Fruit fly (Drosophila melanogaster) whole organism, embryonic: Measurements from ENCODE around the gene CG15358.
A peak's percentile ranks its signal among the peaks of the same experiment; 100 is the strongest.

ENCODE experiments used
- Ada2b ChIP-seq: fragments of 200-800 bp; sonication (Bioruptor generic); IDR thresholded peaks from 2 replicates; pipeline ENCODE4 v1.3.6; 2022; ENCODE audit warnings: missing biosample characterization, missing genetic modification characterization
- Asciz ChIP-seq: fragments of 200-800 bp; sonication (Bioruptor generic); optimal IDR thresholded peaks from 2 replicates; lab custom pipeline; 2017; ENCODE audit warnings: missing biosample characterization, mild to moderate bottlenecking, missing genetic modification characterization, missing genetic modification reagents
- C15 ChIP-seq: fragments of 200-800 bp; sonication (Bioruptor generic); IDR thresholded peaks from 3 replicates; pipeline ENCODE4 v1.3.6; 2022; ENCODE audit warnings: missing biosample characterization, missing genetic modification characterization
- CG11456 ChIP-seq: fragments of 200-800 bp; sonication (Bioruptor generic); IDR thresholded peaks from 3 replicates; pipeline ENCODE4 v1.3.6; 2022; ENCODE audit warnings: missing biosample characterization, missing genetic modification characterization
- CG1233 ChIP-seq: fragments of 200-800 bp; sonication (Bioruptor generic); optimal IDR thresholded peaks from 4 replicates; lab custom pipeline; 2018; ENCODE audit warnings: missing biosample characterization, mild to moderate bottlenecking, missing genetic modification characterization
- CG12744 ChIP-seq: fragments of 200-800 bp; sonication (Bioruptor generic); optimal IDR thresholded peaks from 2 replicates; lab custom pipeline; 2016; ENCODE audit warnings: missing biosample characterization, missing genetic modification characterization
- CG12769 ChIP-seq: fragments of 200-800 bp; sonication (Bioruptor generic); optimal IDR thresholded peaks from 2 replicates; lab custom pipeline; 2019; ENCODE audit warnings: missing biosample characterization, mild to moderate bottlenecking, missing genetic modification characterization, moderate library complexity
- CG13424 ChIP-seq: fragments of 200-800 bp; sonication (Bioruptor generic); optimal IDR thresholded peaks from 2 replicates; lab custom pipeline; 2019; ENCODE audit warnings: missing biosample characterization, mild to moderate bottlenecking, missing genetic modification characterization, moderate library complexity
- CG15514 ChIP-seq: fragments of 200-800 bp; sonication (Bioruptor generic); optimal IDR thresholded peaks from 3 replicates; lab custom pipeline; 2017; ENCODE audit warnings: missing biosample characterization, missing genetic modification characterization, mild to moderate bottlenecking, moderate library complexity, missing genetic modification reagents
- CG16813 ChIP-seq: fragments of 200-800 bp; sonication (Bioruptor generic); IDR thresholded peaks from 3 replicates; pipeline ENCODE4 v1.3.6; 2022; ENCODE audit warnings: missing biosample characterization, missing genetic modification characterization; ENCODE audit not compliant: partially characterized antibody
- CG17829 ChIP-seq: fragments of 200-800 bp; optimal IDR thresholded peaks from 2 replicates; lab custom pipeline; 2019; ENCODE audit warnings: missing biosample characterization, mild to moderate bottlenecking, missing genetic modification characterization, moderate library complexity
- CG2678 ChIP-seq: fragments of 200-800 bp; sonication (Bioruptor generic); optimal IDR thresholded peaks from 3 replicates; lab custom pipeline; 2019; ENCODE audit warnings: missing biosample characterization, mild to moderate bottlenecking, missing genetic modification characterization, moderate library complexity
- CG30431 ChIP-seq: fragments of 200-800 bp; sonication (Bioruptor generic); optimal IDR thresholded peaks from 2 replicates; lab custom pipeline; 2017; ENCODE audit warnings: missing biosample characterization, missing genetic modification characterization
- CG32767 ChIP-seq: fragments of 200-800 bp; sonication (Bioruptor generic); IDR thresholded peaks from 2 replicates; pipeline ENCODE4 v1.3.6; 2022; ENCODE audit warnings: missing biosample characterization, missing genetic modification characterization
- CG34376 ChIP-seq: fragments of 200-800 bp; sonication (Bioruptor generic); optimal IDR thresholded peaks from 2 replicates; lab custom pipeline; 2018; ENCODE audit warnings: missing biosample characterization, mild to moderate bottlenecking, missing genetic modification characterization
- CG4360 ChIP-seq: fragments of 200-800 bp; sonication (Bioruptor generic); IDR thresholded peaks from 2 replicates; pipeline ENCODE4 v1.3.6; 2022; ENCODE audit warnings: missing biosample characterization, missing genetic modification characterization
- CG6813 ChIP-seq: fragments of 200-800 bp; sonication (Bioruptor generic); optimal IDR thresholded peaks from 2 replicates; lab custom pipeline; 2017; ENCODE audit warnings: missing biosample characterization, missing genetic modification characterization, mild to moderate bottlenecking, moderate library complexity, missing genetic modification reagents
- CG7928 ChIP-seq: fragments of 200-800 bp; sonication (Bioruptor generic); optimal IDR thresholded peaks from 2 replicates; lab custom pipeline; 2017; ENCODE audit warnings: missing biosample characterization, mild to moderate bottlenecking, missing genetic modification characterization
- D ChIP-seq, 2 experiments: fragments of 200-800 bp in 1 of 2; fragments of >200 bp in 1 of 2; sonication (Bioruptor generic) in 1 of 2; optimal IDR thresholded peaks; 2 replicates in 1 of 2; 3 replicates in 1 of 2; lab custom pipeline; 2017; ENCODE audit warnings: mild to moderate bottlenecking in 1 of 2, missing biosample characterization in 1 of 2, missing genetic modification characterization in 1 of 2, missing genetic modification reagents in 1 of 2
- D19B ChIP-seq: fragments of 200-800 bp; sonication (Bioruptor generic); optimal IDR thresholded peaks from 2 replicates; lab custom pipeline; 2017; ENCODE audit warnings: missing biosample characterization, mild to moderate bottlenecking, missing genetic modification characterization
- Hsf ChIP-seq: fragments of 200-800 bp; sonication (Bioruptor generic); optimal IDR thresholded peaks from 3 replicates; lab custom pipeline; 2016; ENCODE audit warnings: missing biosample characterization, missing genetic modification characterization
- Lhr ChIP-seq: fragments of 200-800 bp; sonication (Bioruptor generic); optimal IDR thresholded peaks from 3 replicates; lab custom pipeline; 2017; ENCODE audit warnings: mild to moderate bottlenecking, missing biosample characterization, missing genetic modification reagents, missing genetic modification characterization
- Mrtf ChIP-seq: fragments of 200-800 bp; sonication (Bioruptor generic); IDR thresholded peaks from 3 replicates; pipeline ENCODE4 v1.3.6; 2022; ENCODE audit warnings: missing biosample characterization, missing genetic modification characterization
- Nf-YC ChIP-seq: fragments of 200-800 bp; optimal IDR thresholded peaks from 3 replicates; lab custom pipeline; 2019; ENCODE audit warnings: missing biosample characterization, mild to moderate bottlenecking, missing genetic modification characterization, moderate library complexity
- Ravus ChIP-seq: fragments of 200-800 bp; sonication (Bioruptor generic); IDR thresholded peaks from 2 replicates; pipeline ENCODE4 v1.3.6; 2022; ENCODE audit warnings: missing biosample characterization, missing genetic modification characterization
- Ssrp ChIP-seq: fragments of 200-800 bp; sonication (Bioruptor generic); optimal IDR thresholded peaks from 2 replicates; lab custom pipeline; 2018; ENCODE audit warnings: missing biosample characterization, mild to moderate bottlenecking, missing genetic modification characterization, moderate library complexity
- ap ChIP-seq: fragments of 200-800 bp; sonication (Bioruptor generic); IDR thresholded peaks from 2 replicates; pipeline ENCODE4 v1.3.6; 2022; ENCODE audit warnings: missing biosample characterization, missing genetic modification characterization
- ara ChIP-seq: fragments of 200-800 bp; sonication (Bioruptor generic); IDR thresholded peaks from 2 replicates; pipeline ENCODE4 v1.3.6; 2022; ENCODE audit warnings: missing biosample characterization, missing genetic modification characterization
- ash1 ChIP-seq: fragments of 200-800 bp; sonication (Bioruptor generic); optimal IDR thresholded peaks from 2 replicates; lab custom pipeline; 2018; ENCODE audit warnings: missing biosample characterization, mild to moderate bottlenecking, missing genetic modification characterization
- bcd ChIP-seq: fragments of 200-800 bp; sonication (Bioruptor generic); optimal IDR thresholded peaks from 2 replicates; lab custom pipeline; 2017; ENCODE audit warnings: missing biosample characterization, mild to moderate bottlenecking, missing genetic modification characterization
- br ChIP-seq: fragments of >200 bp; optimal IDR thresholded peaks from 2 replicates; lab custom pipeline; 2017
- chn ChIP-seq: fragments of 200-800 bp; sonication (Bioruptor generic); optimal IDR thresholded peaks from 2 replicates; lab custom pipeline; 2016; ENCODE audit warnings: missing biosample characterization, missing genetic modification characterization
- crc ChIP-seq: fragments of 200-800 bp; sonication (Bioruptor generic); optimal IDR thresholded peaks from 2 replicates; lab custom pipeline; 2016; ENCODE audit warnings: missing biosample characterization, missing genetic modification characterization
- dan ChIP-seq: fragments of 200-800 bp; sonication (Bioruptor generic); IDR thresholded peaks from 2 replicates; pipeline ENCODE4 v1.3.6; 2022; ENCODE audit warnings: missing biosample characterization, missing genetic modification characterization
- dmrt11E ChIP-seq: fragments of 200-800 bp; sonication (Bioruptor generic); optimal IDR thresholded peaks from 3 replicates; lab custom pipeline; 2018; ENCODE audit warnings: missing biosample characterization, mild to moderate bottlenecking, missing genetic modification characterization, moderate library complexity
- dysf ChIP-seq: fragments of 200-800 bp; sonication (Bioruptor generic); IDR thresholded peaks from 3 replicates; pipeline ENCODE4 v1.3.6; 2022; ENCODE audit warnings: missing biosample characterization, missing genetic modification characterization
- ems ChIP-seq: fragments of 200-800 bp; sonication (Bioruptor generic); optimal IDR thresholded peaks from 3 replicates; lab custom pipeline; 2016; ENCODE audit warnings: missing biosample characterization, missing genetic modification characterization
- grau ChIP-seq: fragments of 200-800 bp; optimal IDR thresholded peaks from 3 replicates; lab custom pipeline; 2019; ENCODE audit warnings: missing biosample characterization, mild to moderate bottlenecking, missing genetic modification characterization, moderate library complexity
- hbn ChIP-seq: fragments of 200-800 bp; sonication (Bioruptor generic); IDR thresholded peaks from 2 replicates; pipeline ENCODE4 v1.3.6; 2022; ENCODE audit warnings: missing biosample characterization, missing genetic modification characterization; ENCODE audit not compliant: partially characterized antibody
- kay ChIP-seq: fragments of 200-800 bp; sonication (Bioruptor generic); optimal IDR thresholded peaks from 2 replicates; lab custom pipeline; 2016; ENCODE audit warnings: missing biosample characterization, missing genetic modification characterization
- nau ChIP-seq: fragments of 200-800 bp; sonication (Bioruptor generic); optimal IDR thresholded peaks from 3 replicates; lab custom pipeline; 2017; ENCODE audit warnings: missing biosample characterization, mild to moderate bottlenecking, missing genetic modification characterization, missing genetic modification reagents
- oc ChIP-seq: fragments of 200-800 bp; sonication (Bioruptor generic); optimal IDR thresholded peaks from 2 replicates; lab custom pipeline; 2018; ENCODE audit warnings: missing biosample characterization, mild to moderate bottlenecking, missing genetic modification characterization, moderate library complexity
- phol ChIP-seq: fragments of 200-800 bp; sonication (Bioruptor generic); optimal IDR thresholded peaks from 3 replicates; lab custom pipeline; 2018; ENCODE audit warnings: missing biosample characterization, mild to moderate bottlenecking, missing genetic modification characterization, moderate library complexity
- prd ChIP-seq, 3 experiments: fragments of >200 bp in 2 of 3; fragments of 200-800 bp in 1 of 3; sonication (Bioruptor generic) in 1 of 3; optimal IDR thresholded peaks in 2 of 3; IDR thresholded peaks in 1 of 3; 2 replicates in 2 of 3; 3 replicates in 1 of 3; pipeline versions ENCODE4 v1.3.6 to Lab custom; 2017 to 2022; ENCODE audit warnings: missing biosample characterization in 1 of 3, missing genetic modification characterization in 1 of 3
- stc ChIP-seq: fragments of 200-800 bp; sonication (Bioruptor generic); IDR thresholded peaks from 2 replicates; pipeline ENCODE4 v1.3.6; 2022; ENCODE audit warnings: missing biosample characterization, missing genetic modification characterization
- ttk ChIP-seq: fragments of 200-800 bp; sonication (Bioruptor generic); IDR thresholded peaks from 2 replicates; pipeline ENCODE4 v2.1.2; 2022; ENCODE audit warnings: missing biosample characterization, missing genetic modification characterization
- twi ChIP-seq: fragments of 200-800 bp; optimal IDR thresholded peaks from 2 replicates; lab custom pipeline; 2019; ENCODE audit warnings: missing biosample characterization, mild to moderate bottlenecking, missing genetic modification characterization, moderate library complexity
- z ChIP-seq: fragments of 200-800 bp; sonication (Bioruptor generic); IDR thresholded peaks from 3 replicates; pipeline ENCODE4 v1.3.6; 2022; ENCODE audit warnings: missing biosample characterization, missing genetic modification characterization
- zen ChIP-seq: fragments of 200-800 bp; sonication (Bioruptor generic); optimal IDR thresholded peaks from 3 replicates; lab custom pipeline; 2018; ENCODE audit warnings: missing biosample characterization, mild to moderate bottlenecking, missing genetic modification characterization, moderate library complexity
- zen2 ChIP-seq: fragments of 200-800 bp; sonication (Bioruptor generic); IDR thresholded peaks from 3 replicates; pipeline ENCODE4 v1.3.6; 2022; ENCODE audit warnings: missing biosample characterization, missing genetic modification characterization; ENCODE audit not compliant: partially characterized antibody

The CG15358 gene

DNA sequence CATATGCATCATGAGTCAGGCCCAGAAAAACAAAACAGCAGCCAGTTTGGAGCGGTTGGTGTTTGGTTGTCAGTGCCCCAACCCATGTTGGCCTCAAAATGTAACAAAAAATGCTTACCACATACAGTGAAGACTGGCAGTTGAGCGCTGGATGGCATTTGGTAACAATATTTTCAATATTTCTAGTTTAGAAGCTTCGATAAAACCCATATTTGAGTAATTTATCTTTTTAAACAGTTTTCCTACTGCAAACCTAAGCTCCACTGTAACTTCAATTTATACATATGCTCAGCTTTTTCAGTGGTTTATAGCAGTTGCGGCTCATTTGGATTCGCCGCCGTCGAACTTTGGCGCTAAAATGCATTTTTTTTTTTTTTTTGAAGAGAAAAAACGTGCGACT is 33.4 kb upstream of the CG15358 start (continued):
- no peak for TF ChIP-seq hbn (GFP tag; lab: Robert Waterston, UW)
- TF ChIP-seq bcd, result peak; percentile 22
- no peak for TF ChIP-seq CG6813 (GFP tag; lab: Kevin White, UChicago)
- no peak for TF ChIP-seq crc (GFP tag; lab: Kevin White, UChicago)
- TF ChIP-seq CG4360 (GFP tag; lab: Robert Waterston, UW), result no peak
- TF ChIP-seq nau, result no peak
- no peak for TF ChIP-seq Mrtf
- TF ChIP-seq Ada2b (GFP tag; lab: Robert Waterston, UW), result peak; percentile 61
- TF ChIP-seq CG16813, result no peak
- TF ChIP-seq CG32767 (GFP tag; lab: Robert Waterston, UW), result no peak
- TF ChIP-seq CG7928 (GFP tag; lab: Kevin White, UChicago), result no peak
- no peak for TF ChIP-seq ems (GFP tag; lab: Kevin White, UChicago)
- TF ChIP-seq dan (GFP tag; lab: Robert Waterston, UW), result no peak
- peak; percentile 43 for TF ChIP-seq oc (tag; lab: Kevin White, UChicago)
- TF ChIP-seq dysf (GFP tag; lab: Robert Waterston, UW), result peak; percentile 52; the same call in 2 of the 3 replicates
- no peak for TF ChIP-seq z (GFP tag; lab: Robert Waterston, UW)
- no peak for TF ChIP-seq zen (tag; lab: Kevin White, UChicago)
- TF ChIP-seq CG12769, result peak; percentile 39
- TF ChIP-seq ara (GFP tag; lab: Robert Waterston, UW), result peak; percentile 57; the same call in 1 of the 2 replicates
- no peak for TF ChIP-seq CG11456
- peak; percentile 67 for TF ChIP-seq ttk (GFP tag; lab: Robert Waterston, UW)
- no peak for TF ChIP-seq Hsf
- TF ChIP-seq br (lab: Kevin White, UChicago), result no peak
- 0 out of 2 replicates have a peak, but pooled peaks have one; percentile 18 for TF ChIP-seq Ravus (GFP tag; lab: Robert Waterston, UW)
- TF ChIP-seq ash1 (GFP tag; lab: Kevin White, UChicago), result no peak
- peak; percentile 79 for TF ChIP-seq grau (tag; lab: Kevin White, UChicago)
- TF ChIP-seq Ssrp (tag; lab: Kevin White, UChicago), result no peak
- TF ChIP-seq chn (GFP tag; lab: Kevin White, UChicago), result no peak
- no peak for TF ChIP-seq zen2 (GFP tag; lab: Robert Waterston, UW)
- peak; percentile 59 for TF ChIP-seq phol (tag; lab: Kevin White, UChicago)
- no peak for TF ChIP-seq CG12744 (GFP tag; lab: Kevin White, UChicago)
- no peak for TF ChIP-seq dmrt11E (tag; lab: Kevin White, UChicago)
- peak; percentile 9 for TF ChIP-seq CG1233
- peak; percentile 58 for TF ChIP-seq ap (GFP tag; lab: Robert Waterston, UW)
- TF ChIP-seq CG15514, result no peak
- TF ChIP-seq stc (GFP tag; lab: Robert Waterston, UW), result peak; percentile 76
- no peak for TF ChIP-seq twi (tag; lab: Kevin White, UChicago)
- peak; percentile 32 for TF ChIP-seq CG13424 (tag; lab: Kevin White, UChicago)
- no peak for TF ChIP-seq D (optimal IDR thresholded peaks at IDR 0.05; lab: Kevin White, UChicago)
- peak; percentile 12 for TF ChIP-seq D (GFP tag; optimal IDR thresholded peaks at IDR 0.05; lab: Kevin White, UChicago)
- TF ChIP-seq Nf-YC (tag; lab: Kevin White, UChicago), result no peak
- TF ChIP-seq CG34376 (GFP tag; lab: Kevin White, UChicago), result no peak
- TF ChIP-seq CG2678 (tag; lab: Kevin White, UChicago), result peak; percentile 60
- no peak for TF ChIP-seq CG30431 (GFP tag; lab: Kevin White, UChicago)
- no peak for TF ChIP-seq prd (optimal IDR thresholded peaks at IDR 0.05; lab: Kevin White, UChicago)
- TF ChIP-seq prd (GFP tag; IDR thresholded peaks at IDR 0.05; lab: Robert Waterston, UW), result peak; percentile 74
- no peak for TF ChIP-seq C15 (GFP tag; lab: Robert Waterston, UW)
- TF ChIP-seq Lhr, result no peak
- no peak for TF ChIP-seq kay (GFP tag; lab: Kevin White, UChicago)
- TF ChIP-seq Asciz (GFP tag; lab: Kevin White, UChicago), result peak; percentile 45
- TF ChIP-seq D19B (GFP tag; lab: Kevin White, UChicago), result no peak
- TF ChIP-seq CG17829 (tag; lab: Kevin White, UChicago), result peak; percentile 38
